Worm (Caenorhabditis elegans) whole organism, L4 larva: ENCODE measurements around the gene wdr-60.

Source experiments
- ceh-20 ChIP-seq: fragments of 200-800 bp; sonication (Bioruptor generic); IDR thresholded peaks from 2 replicates; pipeline ENCODE4 v1.3.6; 2022; ENCODE audit warnings: missing genetic modification reagents, missing genetic modification characterization, missing compliant biosample characterization
- ceh-82 ChIP-seq: sonication (generic microtip); optimal IDR thresholded peaks from 2 replicates; lab custom pipeline; 2017; ENCODE audit warnings: missing biosample characterization, missing genetic modification characterization
- daf-12 ChIP-seq: fragments of 150-350 bp; optimal IDR thresholded peaks from 2 replicates; lab custom pipeline; 2014; ENCODE audit warnings: missing biosample characterization, missing genetic modification reagents, missing genetic modification characterization
- egl-27 ChIP-seq: sonication (generic microtip); optimal IDR thresholded peaks from 3 replicates; lab custom pipeline; 2017; ENCODE audit warnings: missing biosample characterization, missing genetic modification reagents, missing genetic modification characterization
- lin-39 ChIP-seq: fragments of 150-350 bp; optimal IDR thresholded peaks from 2 replicates; lab custom pipeline; 2014; ENCODE audit warnings: missing biosample characterization, missing genetic modification reagents, missing genetic modification characterization
- nhr-10 ChIP-seq: fragments of 150-350 bp; optimal IDR thresholded peaks from 2 replicates; lab custom pipeline; 2014; ENCODE audit warnings: missing biosample characterization, missing genetic modification characterization
- nhr-28 ChIP-seq: fragments of 150-350 bp; optimal IDR thresholded peaks from 2 replicates; lab custom pipeline; 2014; ENCODE audit warnings: missing biosample characterization, missing genetic modification characterization
- nhr-42 ChIP-seq: fragments of 200-800 bp; sonication (Bioruptor generic); IDR thresholded peaks from 2 replicates; pipeline ENCODE4 v1.3.6; 2022; ENCODE audit warnings: missing genetic modification characterization, missing compliant biosample characterization
- snpc-4 ChIP-seq: fragments of 150-350 bp; optimal IDR thresholded peaks from 2 replicates; lab custom pipeline; 2014; ENCODE audit warnings: missing biosample characterization, missing genetic modification characterization
- tra-1 ChIP-seq: fragments of 200-800 bp; sonication (Bioruptor generic); IDR thresholded peaks from 2 replicates; pipeline ENCODE4 v1.3.6; 2022; ENCODE audit warnings: missing genetic modification reagents, missing genetic modification characterization, missing compliant biosample characterization
- unc-130 ChIP-seq: sonication (generic microtip); optimal IDR thresholded peaks from 2 replicates; lab custom pipeline; 2016; ENCODE audit warnings: missing genetic modification reagents, missing genetic modification characterization, missing compliant biosample characterization
- zip-2 ChIP-seq: fragments of 150-350 bp; optimal IDR thresholded peaks from 2 replicates; lab custom pipeline; 2014; ENCODE audit warnings: missing biosample characterization, missing genetic modification characterization
- ztf-11 ChIP-seq: fragments of 150-350 bp; optimal IDR thresholded peaks from 2 replicates; lab custom pipeline; 2014; ENCODE audit warnings: missing biosample characterization, missing genetic modification characterization

DNA sequence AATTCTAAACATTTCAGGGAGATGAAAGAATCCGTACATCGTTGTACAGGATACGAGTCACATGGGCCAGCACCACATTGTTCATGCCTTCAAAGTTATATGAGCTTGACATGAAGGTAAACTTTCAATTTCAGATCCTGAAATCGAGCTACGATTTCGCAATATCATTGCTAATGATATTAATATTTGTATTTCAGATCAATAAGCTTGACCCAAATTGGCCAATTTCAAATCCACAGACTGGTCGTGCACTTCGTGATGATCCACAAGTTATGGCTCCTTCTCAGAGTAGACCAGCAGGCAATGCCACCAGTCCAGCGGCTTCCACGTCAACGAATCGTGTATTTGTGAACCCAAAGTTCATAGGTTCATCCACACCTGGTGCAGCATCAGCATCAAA lies 39.4 kb downstream of the wdr-60 start:
- TF ChIP-seq nhr-10, result no peak
- no peak for TF ChIP-seq zip-2 (tag; lab: Kevin White, UChicago)
- no peak for TF ChIP-seq nhr-42
- no peak for TF ChIP-seq unc-130 (GFP tag; lab: Kevin White, UChicago)
- no peak for TF ChIP-seq egl-27 (tag; lab: Kevin White, UChicago)
- no peak for TF ChIP-seq ceh-20 (GFP tag; lab: Robert Waterston, UW)
- no peak for TF ChIP-seq daf-12 (tag; lab: Kevin White, UChicago)
- TF ChIP-seq ztf-11, result no peak
- TF ChIP-seq nhr-28, result no peak
- TF ChIP-seq snpc-4, result no peak
- TF ChIP-seq lin-39, result no peak
- TF ChIP-seq ceh-82 (tag; lab: Kevin White, UChicago), result no peak
- no peak for TF ChIP-seq tra-1 (GFP tag; lab: Robert Waterston, UW)
